Worm (Caenorhabditis elegans): ENCODE results near the gene F31F7.1.
A peak's percentile ranks its signal among the peaks of the same experiment; 100 is the strongest.

F31F7.1 gene

ce11 chrV:6317928-6318327 is 41.7 kb downstream of the F31F7.1 start (continued):
- no peak for TF ChIP-seq F39B2.1 (GFP tag; IDR thresholded peaks at IDR 0.05)
- no peak for TF ChIP-seq tbp1 (GFP tag; optimal IDR thresholded peaks at IDR 0.05)
- no peak for TF ChIP-seq nhr-120 (GFP tag; IDR thresholded peaks at IDR 0.05)

- no peak for TF ChIP-seq lsl-1 (GFP tag; optimal IDR thresholded peaks at IDR 0.05)
- TF ChIP-seq zfh-2 (GFP tag; conservative IDR thresholded peaks at IDR 0.05), result no peak
- no peak for TF ChIP-seq dpl-1 (GFP tag; optimal IDR thresholded peaks at IDR 0.05)
- TF ChIP-seq rcor-1 (GFP tag; IDR thresholded peaks at IDR 0.05), result no peak
- no peak for TF ChIP-seq hmg-1.2 (GFP tag; IDR thresholded peaks at IDR 0.05)
- TF ChIP-seq cebp-1 (GFP tag; IDR thresholded peaks at IDR 0.05), result no peak
- no peak for TF ChIP-seq cebp-1 (tag; optimal IDR thresholded peaks at IDR 0.05)
- no peak for TF ChIP-seq mel-28 (tag; optimal IDR thresholded peaks at IDR 0.05; ENCODE audit: borderline replicate concordance)
- TF ChIP-seq athp-1 (tag; optimal IDR thresholded peaks at IDR 0.05), result no peak
- TF ChIP-seq let-526 (GFP tag; IDR thresholded peaks at IDR 0.05), result no peak
- TF ChIP-seq hrde-1 (tag; optimal IDR thresholded peaks at IDR 0.05; ENCODE audit: borderline replicate concordance), result no peak
- TF ChIP-seq ZK185.1 (tag; optimal IDR thresholded peaks at IDR 0.05; ENCODE audit: poor library complexity, severe bottlenecking), result no peak
- TF ChIP-seq egrh-3 (GFP tag; IDR thresholded peaks at IDR 0.05), result no peak
- no peak for TF ChIP-seq ceh-91 (GFP tag; IDR thresholded peaks at IDR 0.05)
- no peak for TF ChIP-seq nhr-80 (tag; optimal IDR thresholded peaks at IDR 0.05)
- no peak for TF ChIP-seq lin-35 (GFP tag; optimal IDR thresholded peaks at IDR 0.05)
- TF ChIP-seq tbp1 (GFP tag; optimal IDR thresholded peaks at IDR 0.05), result no peak
- no peak for TF ChIP-seq C06A6.2 (GFP tag; conservative IDR thresholded peaks at IDR 0.05)
- no peak for TF ChIP-seq K12H6.12 (tag; optimal IDR thresholded peaks at IDR 0.05)
- TF ChIP-seq unc-62 (GFP tag; optimal IDR thresholded peaks at IDR 0.05), result no peak
- no peak for TF ChIP-seq mxl-1 (tag; optimal IDR thresholded peaks at IDR 0.05)
Observed at ce11 chrV:6319358-6319757, 43.1 kb downstream of the F31F7.1 start.

- TF ChIP-seq Y67H2A.10 (GFP tag; conservative IDR thresholded peaks at IDR 0.05) (no peak), dpff-1 (tag; optimal IDR thresholded peaks at IDR 0.05) (no peak), F55B11.4 (tag; optimal IDR thresholded peaks at IDR 0.05; ENCODE audit: borderline replicate concordance, insufficient read depth) (no peak)
Observed at ce11 chrV:6321280-6321679, 45.0 kb downstream of the F31F7.1 start.

DNA sequence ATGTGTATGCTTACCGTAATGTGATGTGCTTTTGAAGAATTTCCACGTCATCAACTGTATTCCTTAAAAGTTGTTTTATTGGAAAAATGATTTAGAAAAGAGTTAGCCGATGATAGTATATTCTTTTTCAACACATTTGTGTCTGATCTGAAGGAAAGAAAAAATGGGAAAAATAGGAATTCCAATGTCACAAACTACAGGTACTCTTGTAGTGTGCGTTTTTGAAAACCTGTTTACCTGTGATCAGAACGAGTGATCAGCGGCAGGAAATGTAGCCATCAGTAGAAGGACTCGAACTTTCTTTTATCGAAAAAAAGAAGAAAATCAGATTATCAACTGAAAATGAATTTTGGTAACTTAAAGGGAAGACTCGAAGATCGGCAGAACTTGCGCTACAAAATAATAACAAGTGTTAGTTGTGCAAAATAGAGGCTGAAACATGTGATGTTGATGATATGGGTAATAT is 45.5 kb downstream of the F31F7.1 start, which contains the start of gene T28C12.15:
T28C12.15 (minus strand) TSS at position 51 of the 466 bp plus-strand sequence.
- TF ChIP-seq mxl-1 (tag; optimal IDR thresholded peaks at IDR 0.05) (no peak), ztf-25 (GFP tag; IDR thresholded peaks at IDR 0.05) (no peak), aptf-3 (GFP tag; IDR thresholded peaks at IDR 0.05) (no peak), F22D6.2 (tag; optimal IDR thresholded peaks at IDR 0.05) (no peak), bed-1 (GFP tag; IDR thresholded peaks at IDR 0.05) (no peak), hsf-1 (GFP tag; IDR thresholded peaks at IDR 0.05) (0 out of 2 replicates have a peak, but pooled peaks have one; percentile 15), nhr-90 (tag; optimal IDR thresholded peaks at IDR 0.05) (no peak), Y79H2A.3 (GFP tag; conservative IDR thresholded peaks at IDR 0.05) (no peak), T07F8.4 (tag; optimal IDR thresholded peaks at IDR 0.05) (no peak)

All from whole organism, young adult.